Worm (Caenorhabditis elegans) whole organism, late embryonic: Measurements from ENCODE around the gene C16C10.1.

Experiments used
- nhr-11 ChIP-seq: fragments of 150-350 bp; optimal IDR thresholded peaks from 2 replicates; lab custom pipeline; 2014; ENCODE audit warnings: missing biosample characterization, missing genetic modification characterization
- pax-1 ChIP-seq: fragments of 150-350 bp; optimal IDR thresholded peaks from 2 replicates; lab custom pipeline; 2014; ENCODE audit warnings: missing biosample characterization, missing genetic modification characterization
- pqm-1 ChIP-seq: sonication (generic microtip); optimal IDR thresholded peaks from 2 replicates; lab custom pipeline; 2016; ENCODE audit warnings: missing genetic modification characterization, missing compliant biosample characterization

DNA sequence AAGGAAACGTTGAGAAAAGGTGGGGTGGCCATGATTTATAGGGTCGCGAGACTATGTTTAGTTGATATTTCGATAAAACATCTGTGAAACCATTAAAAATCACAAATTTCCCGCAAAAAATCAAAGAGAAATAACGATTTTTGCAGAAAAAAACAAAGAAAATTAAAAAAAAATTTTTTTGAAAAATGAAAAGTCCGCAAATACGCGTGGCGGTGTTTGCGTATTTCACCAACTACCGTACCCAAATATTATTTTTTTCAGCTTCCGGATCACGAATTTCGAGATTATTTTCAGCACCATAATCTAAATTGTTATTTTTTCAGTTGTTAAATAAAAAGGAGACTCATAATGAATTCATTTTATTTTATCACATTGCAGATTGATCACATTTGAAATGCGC, 48.9 kb upstream of the C16C10.1 start:
- TF ChIP-seq pax-1 (no peak), nhr-11 (tag; lab: Kevin White, UChicago) (no peak), pqm-1 (tag; lab: Kevin White, UChicago) (no peak)
